Fruit fly (Drosophila melanogaster) whole organism, embryonic: ENCODE results near the gene mad2.

Source experiments
- Ada2b ChIP-seq: fragments of 200-800 bp; sonication (Bioruptor generic); IDR thresholded peaks from 2 replicates; pipeline ENCODE4 v1.3.6; 2022; ENCODE audit warnings: missing biosample characterization, missing genetic modification characterization
- Atf-2 ChIP-seq: fragments of 200-800 bp; sonication (Bioruptor generic); optimal IDR thresholded peaks from 2 replicates; lab custom pipeline; 2016; ENCODE audit warnings: missing biosample characterization, missing genetic modification characterization
- B-H2 ChIP-seq: fragments of 200-800 bp; sonication (Bioruptor generic); optimal IDR thresholded peaks from 2 replicates; lab custom pipeline; 2018; ENCODE audit warnings: missing biosample characterization, mild to moderate bottlenecking, missing genetic modification characterization
- Blimp-1 ChIP-seq: fragments of 200-800 bp; sonication (Bioruptor generic); optimal IDR thresholded peaks from 3 replicates; lab custom pipeline; 2018; ENCODE audit warnings: missing biosample characterization, missing genetic modification characterization, mild to moderate bottlenecking, moderate library complexity, missing genetic modification reagents
- BtbVII ChIP-seq: fragments of 200-800 bp; sonication (Bioruptor generic); optimal IDR thresholded peaks from 3 replicates; lab custom pipeline; 2017; ENCODE audit warnings: missing biosample characterization, mild to moderate bottlenecking, missing genetic modification characterization
- C15 ChIP-seq: fragments of 200-800 bp; sonication (Bioruptor generic); IDR thresholded peaks from 3 replicates; pipeline ENCODE4 v1.3.6; 2022; ENCODE audit warnings: missing biosample characterization, missing genetic modification characterization
- CG10543 ChIP-seq: fragments of 200-800 bp; sonication (Bioruptor generic); optimal IDR thresholded peaks from 3 replicates; lab custom pipeline; 2017; ENCODE audit warnings: missing biosample characterization, mild to moderate bottlenecking, missing genetic modification characterization, moderate library complexity
- CG10959 ChIP-seq: fragments of 200-800 bp; sonication (Bioruptor generic); IDR thresholded peaks from 2 replicates; pipeline ENCODE4 v1.3.6; 2022; ENCODE audit warnings: missing biosample characterization, missing genetic modification characterization
- CG12659 ChIP-seq: fragments of 200-800 bp; sonication (Bioruptor generic); optimal IDR thresholded peaks from 3 replicates; lab custom pipeline; 2017; ENCODE audit warnings: mild to moderate bottlenecking, missing biosample characterization, missing genetic modification reagents, missing genetic modification characterization
- CG13123 ChIP-seq: fragments of 200-800 bp; sonication (Bioruptor generic); optimal IDR thresholded peaks from 2 replicates; lab custom pipeline; 2016; ENCODE audit warnings: missing biosample characterization, missing genetic modification characterization
- CG15011 ChIP-seq: fragments of 200-800 bp; sonication (Bioruptor generic); optimal IDR thresholded peaks from 3 replicates; lab custom pipeline; 2018; ENCODE audit warnings: missing biosample characterization, mild to moderate bottlenecking, missing genetic modification characterization
- CG15601 ChIP-seq: fragments of 200-800 bp; sonication (Bioruptor generic); optimal IDR thresholded peaks from 3 replicates; lab custom pipeline; 2019; ENCODE audit warnings: missing biosample characterization, mild to moderate bottlenecking, missing genetic modification characterization, moderate library complexity
- CG17359 ChIP-seq: fragments of 200-800 bp; sonication (Bioruptor generic); optimal IDR thresholded peaks from 3 replicates; lab custom pipeline; 2018; ENCODE audit warnings: missing biosample characterization, mild to moderate bottlenecking, missing genetic modification characterization, moderate library complexity
- CG30403 ChIP-seq: fragments of 200-800 bp; sonication (Bioruptor generic); optimal IDR thresholded peaks from 3 replicates; lab custom pipeline; 2016; ENCODE audit warnings: missing biosample characterization, missing genetic modification characterization
- CG3065 ChIP-seq: fragments of 200-800 bp; sonication (Bioruptor generic); optimal IDR thresholded peaks from 2 replicates; lab custom pipeline; 2016; ENCODE audit warnings: missing biosample characterization, missing genetic modification characterization
- CG32767 ChIP-seq: fragments of 200-800 bp; sonication (Bioruptor generic); IDR thresholded peaks from 2 replicates; pipeline ENCODE4 v1.3.6; 2022; ENCODE audit warnings: missing biosample characterization, missing genetic modification characterization
- CG3847 ChIP-seq: fragments of 200-800 bp; sonication (Bioruptor generic); IDR thresholded peaks from 2 replicates; pipeline ENCODE4 v1.3.6; 2022; ENCODE audit warnings: missing biosample characterization, missing genetic modification characterization
- CG43689 ChIP-seq: fragments of 200-800 bp; sonication (Bioruptor generic); IDR thresholded peaks from 2 replicates; pipeline ENCODE4 v1.3.6; 2022; ENCODE audit warnings: missing biosample characterization, missing genetic modification characterization
- CG4820 ChIP-seq: fragments of 200-800 bp; sonication (Bioruptor generic); optimal IDR thresholded peaks from 3 replicates; lab custom pipeline; 2016; ENCODE audit warnings: missing biosample characterization, missing genetic modification characterization
- CG6791 ChIP-seq: fragments of 200-800 bp; sonication (Bioruptor generic); IDR thresholded peaks from 3 replicates; pipeline ENCODE4 v1.3.6; 2022; ENCODE audit warnings: missing biosample characterization, missing genetic modification characterization; ENCODE audit not compliant: partially characterized antibody
- CG7963 ChIP-seq: fragments of 200-800 bp; sonication (Bioruptor generic); IDR thresholded peaks from 3 replicates; pipeline ENCODE4 v1.3.6; 2022; ENCODE audit warnings: missing biosample characterization, missing genetic modification characterization; ENCODE audit not compliant: partially characterized antibody
- Fer2 ChIP-seq: fragments of 200-800 bp; sonication (Bioruptor generic); optimal IDR thresholded peaks from 2 replicates; lab custom pipeline; 2018; ENCODE audit warnings: missing biosample characterization, mild to moderate bottlenecking, missing genetic modification characterization, moderate library complexity
- Gug ChIP-seq: fragments of 200-800 bp; sonication (Bioruptor generic); IDR thresholded peaks from 4 replicates; pipeline ENCODE4 v1.3.6; 2022; ENCODE audit warnings: missing biosample characterization, missing genetic modification characterization
- Hr3 ChIP-seq: fragments of 200-800 bp; sonication (Bioruptor generic); optimal IDR thresholded peaks from 3 replicates; lab custom pipeline; 2016; ENCODE audit warnings: missing biosample characterization, missing genetic modification characterization
- Lim3 ChIP-seq: fragments of 200-800 bp; sonication (Bioruptor generic); IDR thresholded peaks from 2 replicates; pipeline ENCODE4 v1.3.6; 2022; ENCODE audit warnings: missing biosample characterization, missing genetic modification characterization
- Med ChIP-seq: fragments of 200-800 bp; sonication (Bioruptor generic); peaks from one replicate; lab custom pipeline; 2016; ENCODE audit warnings: missing biosample characterization, missing genetic modification characterization, mild to moderate bottlenecking, inconsistent platforms, moderate library complexity
- Myb ChIP-seq: fragments of 200-800 bp; sonication (Bioruptor generic); optimal IDR thresholded peaks from 2 replicates; lab custom pipeline; 2016; ENCODE audit warnings: missing biosample characterization, missing genetic modification characterization
- NK7.1 ChIP-seq: fragments of 200-800 bp; sonication (Bioruptor generic); optimal IDR thresholded peaks from 3 replicates; lab custom pipeline; 2016; ENCODE audit warnings: missing biosample characterization, missing genetic modification characterization
- Nf-YC ChIP-seq: fragments of 200-800 bp; optimal IDR thresholded peaks from 3 replicates; lab custom pipeline; 2019; ENCODE audit warnings: missing biosample characterization, mild to moderate bottlenecking, missing genetic modification characterization, moderate library complexity
- Poxn ChIP-seq: fragments of 200-800 bp; sonication (Bioruptor generic); IDR thresholded peaks from 2 replicates; pipeline ENCODE4 v1.3.6; 2022; ENCODE audit warnings: missing biosample characterization, missing genetic modification characterization
- Sox100B ChIP-seq: fragments of 200-800 bp; sonication (Bioruptor generic); optimal IDR thresholded peaks from 3 replicates; lab custom pipeline; 2018; ENCODE audit warnings: missing biosample characterization, mild to moderate bottlenecking, missing genetic modification characterization
- Spps ChIP-seq: fragments of 200-800 bp; sonication (Bioruptor generic); optimal IDR thresholded peaks from 2 replicates; lab custom pipeline; 2018; ENCODE audit warnings: missing biosample characterization, mild to moderate bottlenecking, missing genetic modification characterization
- YL-1 ChIP-seq: fragments of 200-800 bp; sonication (Bioruptor generic); optimal IDR thresholded peaks from 3 replicates; lab custom pipeline; 2017; ENCODE audit warnings: missing biosample characterization, mild to moderate bottlenecking, missing genetic modification characterization
- ac ChIP-seq: fragments of 200-800 bp; sonication (Bioruptor generic); optimal IDR thresholded peaks from 3 replicates; lab custom pipeline; 2017; ENCODE audit warnings: missing biosample characterization, mild to moderate bottlenecking, missing genetic modification characterization
- al ChIP-seq: fragments of 200-800 bp; sonication (Bioruptor generic); IDR thresholded peaks from 2 replicates; pipeline ENCODE4 v1.3.6; 2022; ENCODE audit warnings: missing biosample characterization, missing genetic modification characterization
- fd96Cb ChIP-seq: fragments of 200-800 bp; sonication (Bioruptor generic); optimal IDR thresholded peaks from 2 replicates; lab custom pipeline; 2018; ENCODE audit warnings: missing biosample characterization, mild to moderate bottlenecking, missing genetic modification characterization, moderate library complexity
- gce ChIP-seq: fragments of 200-800 bp; sonication (Bioruptor generic); IDR thresholded peaks from 3 replicates; pipeline ENCODE4 v1.3.6; 2022; ENCODE audit warnings: missing biosample characterization, missing genetic modification characterization
- gfzf ChIP-seq: fragments of 200-800 bp; sonication (Bioruptor generic); optimal IDR thresholded peaks from 2 replicates; lab custom pipeline; 2016; ENCODE audit warnings: missing biosample characterization, mild to moderate bottlenecking, missing genetic modification characterization, moderate library complexity
- insv ChIP-seq, 2 experiments: fragments of 200-800 bp; sonication (Bioruptor generic); optimal IDR thresholded peaks; 3 replicates each; lab custom pipeline; 2016 to 2018; ENCODE audit warnings: missing biosample characterization in 2 of 2, missing genetic modification characterization in 2 of 2
- nerfin-1 ChIP-seq: fragments of 200-800 bp; sonication (Bioruptor generic); optimal IDR thresholded peaks from 3 replicates; lab custom pipeline; 2019; ENCODE audit warnings: missing biosample characterization, mild to moderate bottlenecking, missing genetic modification characterization, moderate library complexity
- oc ChIP-seq: fragments of 200-800 bp; sonication (Bioruptor generic); optimal IDR thresholded peaks from 2 replicates; lab custom pipeline; 2018; ENCODE audit warnings: missing biosample characterization, mild to moderate bottlenecking, missing genetic modification characterization, moderate library complexity
- org-1 ChIP-seq: fragments of 200-800 bp; sonication (Bioruptor generic); optimal IDR thresholded peaks from 2 replicates; lab custom pipeline; 2017; ENCODE audit warnings: missing biosample characterization, missing genetic modification characterization
- pho ChIP-seq: fragments of 200-800 bp; sonication (Bioruptor generic); optimal IDR thresholded peaks from 2 replicates; lab custom pipeline; 2016; ENCODE audit warnings: missing biosample characterization, missing genetic modification characterization
- prd ChIP-seq, 3 experiments: fragments of >200 bp in 2 of 3; fragments of 200-800 bp in 1 of 3; sonication (Bioruptor generic) in 1 of 3; optimal IDR thresholded peaks in 2 of 3; IDR thresholded peaks in 1 of 3; 2 replicates in 2 of 3; 3 replicates in 1 of 3; pipeline versions ENCODE4 v1.3.6 to Lab custom; 2017 to 2022; ENCODE audit warnings: missing biosample characterization in 1 of 3, missing genetic modification characterization in 1 of 3
- repo ChIP-seq: fragments of 200-800 bp; sonication (Bioruptor generic); optimal IDR thresholded peaks from 2 replicates; lab custom pipeline; 2016; ENCODE audit warnings: missing biosample characterization, missing genetic modification characterization
- ro ChIP-seq: fragments of 200-800 bp; sonication (Bioruptor generic); IDR thresholded peaks from 2 replicates; pipeline ENCODE4 v1.3.6; 2022; ENCODE audit warnings: missing biosample characterization, missing genetic modification characterization
- sens ChIP-seq: fragments of 200-800 bp; sonication (Bioruptor generic); peaks from one replicate; lab custom pipeline; 2016; ENCODE audit warnings: missing biosample characterization, missing genetic modification characterization
- sima ChIP-seq: fragments of 200-800 bp; sonication (Bioruptor generic); optimal IDR thresholded peaks from 2 replicates; lab custom pipeline; 2016; ENCODE audit warnings: missing biosample characterization, missing genetic modification characterization
- stwl ChIP-seq: fragments of 200-800 bp; sonication (Bioruptor generic); optimal IDR thresholded peaks from 3 replicates; lab custom pipeline; 2018; ENCODE audit warnings: missing biosample characterization, mild to moderate bottlenecking, missing genetic modification characterization, moderate library complexity
- sug ChIP-seq: fragments of 200-800 bp; optimal IDR thresholded peaks from 2 replicates; lab custom pipeline; 2019; ENCODE audit warnings: missing biosample characterization, mild to moderate bottlenecking, missing genetic modification characterization, moderate library complexity
- zen2 ChIP-seq: fragments of 200-800 bp; sonication (Bioruptor generic); IDR thresholded peaks from 3 replicates; pipeline ENCODE4 v1.3.6; 2022; ENCODE audit warnings: missing biosample characterization, missing genetic modification characterization; ENCODE audit not compliant: partially characterized antibody

mad2 gene

dm6 chr3L:5793967-5794366 lies 18.9 kb downstream of the mad2 start, which contains the start of gene Bre1 (continued):
- TF ChIP-seq CG43689 (no peak), Fer2 (tag; lab: Kevin White, UChicago) (no peak), CG30403 (GFP tag; lab: Kevin White, UChicago) (no peak), Hr3 (no peak), sug (tag; lab: Kevin White, UChicago) (peak; percentile 9), Atf-2 (GFP tag; lab: Kevin White, UChicago) (no peak), sens (GFP tag; lab: Kevin White, UChicago) (peak; percentile 83), pho (GFP tag; lab: Kevin White, UChicago) (no peak), CG17359 (tag; lab: Kevin White, UChicago) (no peak), C15 (no peak), org-1 (GFP tag; lab: Kevin White, UChicago) (no peak), CG3847 (GFP tag; lab: Robert Waterston, UW) (peak; percentile 44), gce (GFP tag; lab: Robert Waterston, UW) (no peak), Poxn (GFP tag; lab: Robert Waterston, UW) (no peak), CG15011 (no peak), fd96Cb (tag; lab: Kevin White, UChicago) (no peak), CG10959 (GFP tag; lab: Robert Waterston, UW) (no peak), CG6791 (GFP tag; lab: Robert Waterston, UW) (peak; percentile 72; the same call in 2 of the 3 replicates), CG10543 (GFP tag; lab: Kevin White, UChicago) (no peak), CG15601 (tag; lab: Kevin White, UChicago) (no peak), CG32767 (GFP tag; lab: Robert Waterston, UW) (no peak), NK7.1 (GFP tag; lab: Kevin White, UChicago) (no peak), BtbVII (no peak), CG4820 (GFP tag; lab: Kevin White, UChicago) (no peak), CG3065 (GFP tag; lab: Kevin White, UChicago) (no peak), repo (GFP tag; lab: Kevin White, UChicago) (no peak), Blimp-1 (no peak), Ada2b (GFP tag; lab: Robert Waterston, UW) (no peak), ac (GFP tag; lab: Kevin White, UChicago) (no peak), gfzf (GFP tag; lab: Kevin White, UChicago) (peak; percentile 94), YL-1 (GFP tag; lab: Kevin White, UChicago) (peak; percentile 74), Lim3 (no peak), Gug (no peak), CG13123 (GFP tag; lab: Kevin White, UChicago) (no peak), Med (GFP tag; lab: Kevin White, UChicago) (peak; percentile 50), stwl (tag; lab: Kevin White, UChicago) (peak; percentile 78), B-H2 (peak; percentile 11), Myb (GFP tag; lab: Kevin White, UChicago) (peak; percentile 31), Nf-YC (tag; lab: Kevin White, UChicago) (peak; percentile 3), Spps (no peak), insv (GFP tag; optimal IDR thresholded peaks at IDR 0.05; lab: Kevin White, UChicago) (no peak), Sox100B (GFP tag; lab: Kevin White, UChicago) (no peak), nerfin-1 (tag; lab: Kevin White, UChicago) (peak; percentile 1), prd (optimal IDR thresholded peaks at IDR 0.05; lab: Kevin White, UChicago) (no peak), prd (GFP tag; IDR thresholded peaks at IDR 0.05; lab: Robert Waterston, UW) (0 out of 3 replicates have a peak, but pooled peaks have one; percentile 23), ro (no peak), oc (tag; lab: Kevin White, UChicago) (no peak), CG7963 (GFP tag; lab: Robert Waterston, UW) (peak; percentile 53; the same call in 1 of the 3 replicates), CG12659 (GFP tag; lab: Kevin White, UChicago) (peak; percentile 64), sima (GFP tag; lab: Kevin White, UChicago) (no peak), al (no peak), zen2 (peak; percentile 58; the same call in 2 of the 3 replicates)
